Worm (Caenorhabditis elegans) whole organism, mixed stage, embryonic: ENCODE results near the gene K09E3.7.
A peak's percentile ranks its signal among the peaks of the same experiment; 100 is the strongest.

ENCODE experiments used
- ceh-39 ChIP-seq: fragments of 150-350 bp; optimal IDR thresholded peaks from 2 replicates; lab custom pipeline; 2014; ENCODE audit warnings: missing biosample characterization, missing genetic modification characterization
- ceh-43 ChIP-seq: fragments of 200-800 bp; sonication (Bioruptor generic); optimal IDR thresholded peaks from 2 replicates; lab custom pipeline; 2018; ENCODE audit warnings: mild to moderate bottlenecking, missing genetic modification characterization, moderate library complexity, missing compliant biosample characterization
- elt-1 ChIP-seq: sonication (generic microtip); optimal IDR thresholded peaks from 2 replicates; lab custom pipeline; 2017; ENCODE audit warnings: missing genetic modification characterization, mild to moderate bottlenecking, missing compliant biosample characterization, antibody characterized with exemption, moderate library complexity, borderline replicate concordance; ENCODE audit not compliant: insufficient read depth
- flh-1 ChIP-seq: fragments of 200-800 bp; sonication (Bioruptor generic); optimal IDR thresholded peaks from 2 replicates; lab custom pipeline; 2018; ENCODE audit warnings: mild to moderate bottlenecking, missing genetic modification characterization, moderate library complexity, missing compliant biosample characterization
- hlh-1 ChIP-seq: fragments of 150-350 bp; optimal IDR thresholded peaks from 2 replicates; lab custom pipeline; 2014; ENCODE audit warnings: missing biosample characterization, missing genetic modification reagents, missing genetic modification characterization
- lin-13 ChIP-seq: fragments of 150-350 bp; optimal IDR thresholded peaks from 2 replicates; lab custom pipeline; 2014; ENCODE audit warnings: missing biosample characterization, missing genetic modification characterization
- lsy-2 ChIP-seq: fragments of 150-350 bp; optimal IDR thresholded peaks from 2 replicates; lab custom pipeline; 2014; ENCODE audit warnings: missing biosample characterization, missing genetic modification characterization
- nhr-28 ChIP-seq: fragments of 150-350 bp; optimal IDR thresholded peaks from 2 replicates; lab custom pipeline; 2014; ENCODE audit warnings: missing biosample characterization, missing genetic modification characterization
- unc-62 ChIP-seq: fragments of 150-350 bp; optimal IDR thresholded peaks from 2 replicates; lab custom pipeline; 2014; ENCODE audit warnings: missing biosample characterization, missing genetic modification reagents, missing genetic modification characterization

K09E3.7 gene

ce11 chrX:17096508-17097234 lies 37.7 kb downstream of the K09E3.7 start, which contains the start of gene lido-1:
Gene lido-1 (minus strand): TSS chrX:17096558.
- TF ChIP-seq nhr-28 (tag; lab: Kevin White, UChicago): no peak
- TF ChIP-seq flh-1 (GFP tag; lab: Kevin White, UChicago): no peak
- no peak for TF ChIP-seq unc-62 (GFP tag; lab: Kevin White, UChicago)
- TF ChIP-seq lsy-2 (tag; lab: Kevin White, UChicago): no peak
- TF ChIP-seq elt-1 (tag; lab: Kevin White, UChicago): peak; percentile 26
- TF ChIP-seq, all 35 proteins: peak for 1

DNA sequence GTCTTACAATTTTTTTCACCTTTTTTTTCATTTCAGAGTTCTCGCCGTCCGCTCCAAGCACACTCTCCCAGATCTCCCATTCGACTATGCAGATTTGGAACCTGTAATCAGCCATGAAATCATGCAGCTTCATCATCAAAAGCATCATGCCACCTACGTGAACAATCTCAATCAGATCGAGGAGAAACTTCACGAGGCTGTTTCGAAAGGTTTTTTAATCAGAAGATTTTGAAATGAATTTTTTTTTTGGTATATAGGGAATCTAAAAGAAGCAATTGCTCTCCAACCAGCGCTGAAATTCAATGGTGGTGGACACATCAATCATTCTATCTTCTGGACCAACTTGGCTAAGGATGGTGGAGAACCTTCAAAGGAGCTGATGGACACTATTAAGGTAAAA lies 41.1 kb downstream of the K09E3.7 start, which contains the start of gene C08A9.3:
Gene C08A9.3, minus strand, starts transcription at position 101 of the 400 bp plus-strand sequence.
- TF ChIP-seq lsy-2 (tag; lab: Kevin White, UChicago): no peak
- no peak for TF ChIP-seq ceh-39 (tag; lab: Kevin White, UChicago)

DNA sequence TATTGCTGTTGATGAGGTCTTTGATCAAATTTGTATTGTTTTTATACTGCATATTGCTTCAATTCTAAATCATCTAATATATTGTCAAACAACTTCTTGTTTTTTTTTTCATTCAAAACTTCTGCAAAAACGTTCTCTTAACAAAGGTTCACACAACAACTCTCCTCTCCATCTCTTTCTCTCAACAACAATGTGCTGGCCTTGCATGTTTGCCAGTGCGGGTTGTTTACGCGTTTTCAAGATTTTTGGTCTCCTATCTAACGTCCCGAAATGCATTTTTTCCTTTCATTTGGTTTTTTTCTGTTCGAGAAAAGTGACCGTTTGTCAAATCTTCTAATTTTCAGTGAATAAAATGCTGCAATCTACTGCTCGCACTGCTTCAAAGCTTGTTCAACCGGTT lies 41.9 kb downstream of the K09E3.7 start, which contains the start of gene sod-3:
Gene sod-3, plus strand, starts transcription at position 338 of the 400 bp plus-strand sequence.
- TF ChIP-seq lin-13 (tag; lab: Kevin White, UChicago) (no peak), ceh-43 (GFP tag; lab: Kevin White, UChicago) (no peak), hlh-1 (no peak)
